Worm (Caenorhabditis elegans): ENCODE measurements around the gene str-173.

- TF ChIP-seq sptf-2 (GFP tag; optimal IDR thresholded peaks at IDR 0.05) (no peak), ceh-91 (GFP tag; IDR thresholded peaks at IDR 0.05) (no peak)
Measured at ce11 chrIV:4903961-4904360, 42.4 kb downstream of the str-173 start, which contains the start of gene str-161.

All from whole organism, young adult.